Worm (Caenorhabditis elegans) whole organism, L1 larva: ENCODE results near the gene pigg-1.

Experiments used
- ceh-63 ChIP-seq: fragments of 200-800 bp; sonication (Bioruptor generic); optimal IDR thresholded peaks from 2 replicates; lab custom pipeline; 2018; ENCODE audit warnings: mild to moderate bottlenecking, missing genetic modification characterization, missing compliant biosample characterization
- ceh-8 ChIP-seq: fragments of 200-800 bp; sonication (Bioruptor generic); optimal IDR thresholded peaks from 2 replicates; lab custom pipeline; 2018; ENCODE audit warnings: mild to moderate bottlenecking, missing genetic modification characterization, moderate library complexity, missing compliant biosample characterization
- fkh-10 ChIP-seq: sonication (generic microtip); optimal IDR thresholded peaks from 2 replicates; lab custom pipeline; 2017; ENCODE audit warnings: missing biosample characterization, missing genetic modification reagents, missing genetic modification characterization
- lin-13 ChIP-seq: fragments of 150-350 bp; optimal IDR thresholded peaks from 2 replicates; lab custom pipeline; 2014; ENCODE audit warnings: missing biosample characterization, missing genetic modification reagents, missing genetic modification characterization
- lin-14 ChIP-seq: fragments of 200-800 bp; sonication (Bioruptor generic); optimal IDR thresholded peaks from 2 replicates; lab custom pipeline; 2018; ENCODE audit warnings: mild to moderate bottlenecking, missing genetic modification characterization, moderate library complexity, missing compliant biosample characterization
- lin-39 ChIP-seq: fragments of 150-350 bp; optimal IDR thresholded peaks from 2 replicates; lab custom pipeline; 2014; ENCODE audit warnings: missing biosample characterization, missing genetic modification reagents, missing genetic modification characterization
- lsy-2 ChIP-seq, 2 experiments: fragments of 150-350 bp; optimal IDR thresholded peaks; 2 replicates each; lab custom pipeline; 2014; ENCODE audit warnings: missing biosample characterization in 2 of 2, missing genetic modification characterization in 2 of 2
- nhr-28 ChIP-seq: fragments of 150-350 bp; optimal IDR thresholded peaks from 2 replicates; lab custom pipeline; 2014; ENCODE audit warnings: missing biosample characterization, missing genetic modification characterization
- pag-3 ChIP-seq: sonication (generic microtip); optimal IDR thresholded peaks from 2 replicates; lab custom pipeline; 2017; ENCODE audit warnings: missing genetic modification characterization, mild to moderate bottlenecking, missing compliant biosample characterization, antibody characterized with exemption, borderline replicate concordance; ENCODE audit not compliant: insufficient read depth
- pqm-1 ChIP-seq: sonication (generic microtip); optimal IDR thresholded peaks from 3 replicates; lab custom pipeline; 2017; ENCODE audit warnings: missing biosample characterization, missing genetic modification characterization
- snpc-4 ChIP-seq: fragments of 150-350 bp; optimal IDR thresholded peaks from 2 replicates; lab custom pipeline; 2014; ENCODE audit warnings: missing biosample characterization, missing genetic modification characterization
- ztf-4 ChIP-seq: fragments of 150-350 bp; optimal IDR thresholded peaks from 2 replicates; lab custom pipeline; 2014; ENCODE audit warnings: missing biosample characterization, missing genetic modification characterization

DNA sequence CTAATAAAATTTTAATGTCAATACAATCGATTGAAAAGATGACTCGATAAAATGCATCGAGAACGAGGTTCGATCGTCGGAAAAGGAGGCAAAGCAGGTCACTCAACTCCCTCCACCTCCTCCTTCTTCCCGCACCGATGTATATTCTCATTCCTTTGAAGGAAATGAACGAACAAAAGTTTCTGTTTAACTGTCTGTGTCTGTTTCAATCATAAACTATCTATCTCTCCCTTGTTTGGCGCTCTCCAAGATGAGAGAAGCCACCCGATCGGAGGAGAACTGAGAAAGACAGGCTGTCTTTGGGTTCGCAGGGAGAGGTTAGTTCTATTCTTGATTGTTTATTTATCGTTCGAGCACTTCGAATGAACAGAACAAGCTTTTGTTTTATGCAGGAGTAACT, 41.1 kb upstream of the pigg-1 start, which contains the start of gene D2085.7:
- TF ChIP-seq ceh-63 (no peak), lin-13 (GFP tag; lab: Kevin White, UChicago) (no peak), lsy-2 (tag; optimal IDR thresholded peaks at IDR 0.05; lab: Kevin White, UChicago) (no peak), snpc-4 (no peak), nhr-28 (tag; lab: Kevin White, UChicago) (no peak), pqm-1 (no peak), ceh-8 (GFP tag; lab: Kevin White, UChicago) (no peak), lin-39 (tag; lab: Kevin White, UChicago) (no peak), fkh-10 (GFP tag; lab: Kevin White, UChicago) (no peak), ztf-4 (tag; lab: Kevin White, UChicago) (no peak), lin-14 (GFP tag; lab: Kevin White, UChicago) (peak; percentile 39), pag-3 (no peak)
